Fruit fly (Drosophila melanogaster) whole organism, prepupa: ENCODE results near the gene CG43391.

ENCODE experiments used
- CG10669 ChIP-seq: fragments of 200-800 bp; sonication (Bioruptor generic); optimal IDR thresholded peaks from 3 replicates; lab custom pipeline; 2018; ENCODE audit warnings: missing biosample characterization, mild to moderate bottlenecking, missing genetic modification characterization, moderate library complexity
- CG11902 ChIP-seq: fragments of 200-800 bp; sonication (Bioruptor generic); optimal IDR thresholded peaks from 3 replicates; lab custom pipeline; 2016; ENCODE audit warnings: missing biosample characterization, missing genetic modification characterization
- CG15336 ChIP-seq: fragments of 200-800 bp; sonication (Bioruptor generic); IDR thresholded peaks from 2 replicates; pipeline ENCODE4 v1.3.6; 2022; ENCODE audit warnings: missing biosample characterization, missing genetic modification characterization
- CG16779 ChIP-seq: fragments of 200-800 bp; sonication (Bioruptor generic); optimal IDR thresholded peaks from 3 replicates; lab custom pipeline; 2017; ENCODE audit warnings: missing biosample characterization, mild to moderate bottlenecking, missing genetic modification characterization
- CG3032 ChIP-seq: fragments of 200-800 bp; optimal IDR thresholded peaks from 2 replicates; lab custom pipeline; 2019; ENCODE audit warnings: missing biosample characterization, mild to moderate bottlenecking, missing genetic modification characterization, moderate library complexity
- CG32006 ChIP-seq: fragments of 200-800 bp; sonication (Bioruptor generic); optimal IDR thresholded peaks from 3 replicates; lab custom pipeline; 2017; ENCODE audit warnings: missing biosample characterization, mild to moderate bottlenecking, missing genetic modification characterization
- CG34406 ChIP-seq: fragments of 200-800 bp; sonication (Bioruptor generic); optimal IDR thresholded peaks from 3 replicates; lab custom pipeline; 2016; ENCODE audit warnings: missing biosample characterization, missing genetic modification characterization
- CG4318 ChIP-seq: fragments of 200-800 bp; sonication (Bioruptor generic); optimal IDR thresholded peaks from 3 replicates; lab custom pipeline; 2017; ENCODE audit warnings: missing biosample characterization, mild to moderate bottlenecking, missing genetic modification characterization
- CG6276 ChIP-seq: fragments of 200-800 bp; sonication (Bioruptor generic); optimal IDR thresholded peaks from 2 replicates; lab custom pipeline; 2017; ENCODE audit warnings: missing biosample characterization, mild to moderate bottlenecking, missing genetic modification characterization
- CG6792 ChIP-seq: fragments of 200-800 bp; sonication (Bioruptor generic); optimal IDR thresholded peaks from 3 replicates; lab custom pipeline; 2016; ENCODE audit warnings: missing biosample characterization, missing genetic modification characterization
- CG6808 ChIP-seq: fragments of 200-800 bp; sonication (Bioruptor generic); optimal IDR thresholded peaks from 3 replicates; lab custom pipeline; 2017; ENCODE audit warnings: missing biosample characterization, missing genetic modification characterization, mild to moderate bottlenecking, moderate library complexity, missing genetic modification reagents
- CG6854 ChIP-seq: fragments of 200-800 bp; sonication (Bioruptor generic); optimal IDR thresholded peaks from 2 replicates; lab custom pipeline; 2017; ENCODE audit warnings: missing biosample characterization, mild to moderate bottlenecking, missing genetic modification characterization
- CG7368 ChIP-seq: fragments of 200-800 bp; sonication (Bioruptor generic); optimal IDR thresholded peaks from 3 replicates; lab custom pipeline; 2016; ENCODE audit warnings: missing biosample characterization, missing genetic modification characterization
- CG8119 ChIP-seq: fragments of 200-800 bp; sonication (Bioruptor generic); IDR thresholded peaks from 3 replicates; pipeline ENCODE4 v1.3.6; 2022; ENCODE audit warnings: missing biosample characterization, missing genetic modification characterization
- CG8319 ChIP-seq: fragments of 200-800 bp; sonication (Bioruptor generic); optimal IDR thresholded peaks from 3 replicates; lab custom pipeline; 2016; ENCODE audit warnings: missing biosample characterization, missing genetic modification characterization
- CG8632 ChIP-seq: fragments of 200-800 bp; sonication (Bioruptor generic); optimal IDR thresholded peaks from 3 replicates; lab custom pipeline; 2016; ENCODE audit warnings: missing biosample characterization, missing genetic modification characterization
- Eip75B ChIP-seq: fragments of 200-800 bp; sonication (Bioruptor generic); optimal IDR thresholded peaks from 3 replicates; lab custom pipeline; 2016; ENCODE audit warnings: missing biosample characterization, missing genetic modification characterization
- Eip78C ChIP-seq: fragments of 200-800 bp; sonication (Bioruptor generic); peaks from one replicate; lab custom pipeline; 2016; ENCODE audit warnings: missing biosample characterization, missing genetic modification characterization
- Eip93F ChIP-seq: fragments of 200-800 bp; sonication (Bioruptor generic); optimal IDR thresholded peaks from 2 replicates; lab custom pipeline; 2016; ENCODE audit warnings: missing biosample characterization, mild to moderate bottlenecking, missing genetic modification characterization
- Ets96B ChIP-seq: fragments of 200-800 bp; optimal IDR thresholded peaks from 2 replicates; lab custom pipeline; 2019; ENCODE audit warnings: missing biosample characterization, mild to moderate bottlenecking, missing genetic modification characterization, moderate library complexity
- Gug ChIP-seq: fragments of 200-800 bp; sonication (Bioruptor generic); IDR thresholded peaks from 2 replicates; pipeline ENCODE4 v1.3.6; 2022; ENCODE audit warnings: missing biosample characterization, missing genetic modification characterization
- Hr38 ChIP-seq: sonication (Bioruptor generic); optimal IDR thresholded peaks from 2 replicates; lab custom pipeline; 2016; ENCODE audit warnings: missing biosample characterization, missing genetic modification characterization
- Hr39 ChIP-seq: fragments of 200-800 bp; sonication (Bioruptor generic); optimal IDR thresholded peaks from 2 replicates; lab custom pipeline; 2016; ENCODE audit warnings: missing biosample characterization, missing genetic modification characterization
- Hr4 ChIP-seq: fragments of 200-800 bp; sonication (Bioruptor generic); optimal IDR thresholded peaks from 3 replicates; lab custom pipeline; 2016; ENCODE audit warnings: missing biosample characterization, missing genetic modification characterization
- Lpt ChIP-seq: fragments of 200-800 bp; sonication (Bioruptor generic); optimal IDR thresholded peaks from 3 replicates; lab custom pipeline; 2016; ENCODE audit warnings: missing biosample characterization, missing genetic modification characterization
- Met ChIP-seq: fragments of 200-800 bp; sonication (Bioruptor generic); optimal IDR thresholded peaks from 3 replicates; lab custom pipeline; 2016; ENCODE audit warnings: missing biosample characterization, missing genetic modification characterization
- Smox ChIP-seq: fragments of 200-800 bp; sonication (Bioruptor generic); optimal IDR thresholded peaks from 3 replicates; lab custom pipeline; 2016; ENCODE audit warnings: missing biosample characterization, missing genetic modification characterization
- Sox15 ChIP-seq: fragments of 200-800 bp; sonication (Bioruptor generic); optimal IDR thresholded peaks from 3 replicates; lab custom pipeline; 2016; ENCODE audit warnings: missing biosample characterization, missing genetic modification characterization
- achi ChIP-seq: fragments of 200-800 bp; sonication (Bioruptor generic); optimal IDR thresholded peaks from 3 replicates; lab custom pipeline; 2016; ENCODE audit warnings: missing biosample characterization, missing genetic modification characterization
- acj6 ChIP-seq: fragments of 200-800 bp; sonication (Bioruptor generic); optimal IDR thresholded peaks from 3 replicates; lab custom pipeline; 2016; ENCODE audit warnings: missing biosample characterization, missing genetic modification characterization
- dac ChIP-seq: fragments of 200-800 bp; sonication (Bioruptor generic); optimal IDR thresholded peaks from 2 replicates; lab custom pipeline; 2017; ENCODE audit warnings: missing biosample characterization, mild to moderate bottlenecking, missing genetic modification characterization
- dsx ChIP-seq: fragments of 200-800 bp; optimal IDR thresholded peaks from 3 replicates; lab custom pipeline; 2019; ENCODE audit warnings: missing biosample characterization, mild to moderate bottlenecking, missing genetic modification characterization, moderate library complexity; ENCODE audit not compliant: poor library complexity, severe bottlenecking
- eg ChIP-seq: fragments of 200-800 bp; sonication (Bioruptor generic); IDR thresholded peaks from 3 replicates; pipeline ENCODE4 v1.3.6; 2022; ENCODE audit warnings: missing biosample characterization, missing genetic modification characterization
- esn ChIP-seq: fragments of 200-800 bp; sonication (Bioruptor generic); optimal IDR thresholded peaks from 2 replicates; lab custom pipeline; 2016; ENCODE audit warnings: missing biosample characterization, mild to moderate bottlenecking, missing genetic modification characterization, moderate library complexity
- fd85E ChIP-seq: fragments of 200-800 bp; sonication (Bioruptor generic); optimal IDR thresholded peaks from 3 replicates; lab custom pipeline; 2016; ENCODE audit warnings: missing biosample characterization, missing genetic modification characterization
- fkh ChIP-seq: fragments of 200-800 bp; sonication (Bioruptor generic); optimal IDR thresholded peaks from 3 replicates; lab custom pipeline; 2017; ENCODE audit warnings: missing biosample characterization, mild to moderate bottlenecking, missing genetic modification characterization, moderate library complexity
- lz ChIP-seq: fragments of 200-800 bp; sonication (Bioruptor generic); optimal IDR thresholded peaks from 3 replicates; lab custom pipeline; 2016; ENCODE audit warnings: missing biosample characterization, missing genetic modification characterization
- pdm3 ChIP-seq: fragments of 200-800 bp; sonication (Bioruptor generic); optimal IDR thresholded peaks from 3 replicates; lab custom pipeline; 2016; ENCODE audit warnings: missing biosample characterization, missing genetic modification characterization
- salr ChIP-seq, 2 experiments: fragments of 200-800 bp; sonication (Bioruptor generic); optimal IDR thresholded peaks; 3 replicates each; lab custom pipeline; 2016 to 2018; ENCODE audit warnings: missing biosample characterization in 2 of 2, missing genetic modification characterization in 2 of 2, mild to moderate bottlenecking in 1 of 2
- spab ChIP-seq: fragments of 200-800 bp; sonication (Bioruptor generic); optimal IDR thresholded peaks from 2 replicates; lab custom pipeline; 2017; ENCODE audit warnings: missing biosample characterization, mild to moderate bottlenecking, missing genetic modification characterization, missing genetic modification reagents
- ss ChIP-seq, 2 experiments: fragments of 200-800 bp; sonication (Bioruptor generic); optimal IDR thresholded peaks; 2 replicates in 1 of 2; 3 replicates in 1 of 2; lab custom pipeline; 2017 to 2018; ENCODE audit warnings: mild to moderate bottlenecking in 2 of 2, missing biosample characterization in 2 of 2, missing genetic modification characterization in 2 of 2, moderate library complexity in 1 of 2
- svp ChIP-seq: fragments of 200-800 bp; sonication (Bioruptor generic); peaks from one replicate; lab custom pipeline; 2016; ENCODE audit warnings: missing biosample characterization, missing genetic modification characterization
- topi ChIP-seq: fragments of 200-800 bp; sonication (Bioruptor generic); optimal IDR thresholded peaks from 3 replicates; lab custom pipeline; 2016; ENCODE audit warnings: missing biosample characterization, missing genetic modification characterization

Gene CG43391

dm6 chr3L:11554338-11554737, 26.5 kb downstream of the CG43391 start (continued):
- TF ChIP-seq salr (GFP tag; optimal IDR thresholded peaks at IDR 0.05; lab: Kevin White, UChicago) (peak; percentile 13 to 57), CG6276 (GFP tag; lab: Kevin White, UChicago) (peak; percentile 54), CG8119 (GFP tag; lab: Robert Waterston, UW) (peak; percentile 64; the same call in 2 of the 3 replicates), spab (peak; percentile 49), svp (GFP tag; lab: Kevin White, UChicago) (peak; percentile 82), Eip75B (GFP tag; lab: Kevin White, UChicago) (peak; percentile 71), Hr39 (GFP tag; lab: Kevin White, UChicago) (peak; percentile 65), achi (GFP tag; lab: Kevin White, UChicago) (peak; percentile 61), CG34406 (GFP tag; lab: Kevin White, UChicago) (peak; percentile 25), CG7368 (GFP tag; lab: Kevin White, UChicago) (peak; percentile 29), Eip78C (peak; percentile 89), CG6808 (GFP tag; lab: Kevin White, UChicago) (peak; percentile 45), Eip93F (no peak), Ets96B (tag; lab: Kevin White, UChicago) (peak; percentile 70), CG16779 (tag; lab: Kevin White, UChicago) (no peak), Met (GFP tag; lab: Kevin White, UChicago) (peak; percentile 69), CG8319 (GFP tag; lab: Kevin White, UChicago) (peak; percentile 7), topi (GFP tag; lab: Kevin White, UChicago) (peak; percentile 69), CG8632 (GFP tag; lab: Kevin White, UChicago) (peak; percentile 42), dac (peak; percentile 21), eg (GFP tag; lab: Robert Waterston, UW) (peak; percentile 85), Hr38 (GFP tag; lab: Kevin White, UChicago) (no peak), CG32006 (GFP tag; lab: Kevin White, UChicago) (peak; percentile 76), CG6792 (GFP tag; lab: Kevin White, UChicago) (peak; percentile 42), lz (GFP tag; lab: Kevin White, UChicago) (peak; percentile 57), acj6 (GFP tag; lab: Kevin White, UChicago) (peak; percentile 68), fkh (GFP tag; lab: Kevin White, UChicago) (peak; percentile 54), CG10669 (peak; percentile 78), Smox (GFP tag; lab: Kevin White, UChicago) (peak; percentile 66), CG11902 (GFP tag; lab: Kevin White, UChicago) (peak; percentile 1), ss (GFP tag; optimal IDR thresholded peaks at IDR 0.05; lab: Kevin White, UChicago) (peak; percentile 72 to 73), CG15336 (GFP tag; lab: Robert Waterston, UW) (peak; percentile 77)

- TF ChIP-seq CG6808 (GFP tag; lab: Kevin White, UChicago) (no peak), dsx (GFP tag; lab: Kevin White, UChicago) (no peak), esn (no peak), CG4318 (GFP tag; lab: Kevin White, UChicago) (no peak), CG34406 (GFP tag; lab: Kevin White, UChicago) (no peak)
Observed at dm6 chr3L:11553672-11554068, 27.1 kb downstream of the CG43391 start.

dm6 chr3L:11552996-11553671, 27.7 kb downstream of the CG43391 start:
- TF ChIP-seq achi (GFP tag; lab: Kevin White, UChicago) (peak; percentile 26), CG3032 (peak; percentile 27), CG6276 (GFP tag; lab: Kevin White, UChicago) (peak; percentile 77), fd85E (GFP tag; lab: Kevin White, UChicago) (peak; percentile 65), Lpt (peak; percentile 82), ss (GFP tag; optimal IDR thresholded peaks at IDR 0.05; lab: Kevin White, UChicago) (peak; percentile 87 to 96), svp (GFP tag; lab: Kevin White, UChicago) (peak; percentile 81), CG4318 (GFP tag; lab: Kevin White, UChicago) (no peak), Sox15 (no peak), Smox (GFP tag; lab: Kevin White, UChicago) (no peak), spab (peak; percentile 39), Ets96B (tag; lab: Kevin White, UChicago) (peak; percentile 55), topi (GFP tag; lab: Kevin White, UChicago) (peak; percentile 23), Hr4 (GFP tag; lab: Kevin White, UChicago) (no peak), pdm3 (GFP tag; lab: Kevin White, UChicago) (peak; percentile 15), eg (GFP tag; lab: Robert Waterston, UW) (peak; percentile 66; the same call in 2 of the 3 replicates), Hr39 (GFP tag; lab: Kevin White, UChicago) (no peak), CG15336 (GFP tag; lab: Robert Waterston, UW) (peak; percentile 59), Eip78C (peak; percentile 90), CG16779 (tag; lab: Kevin White, UChicago) (peak; percentile 85), CG8119 (GFP tag; lab: Robert Waterston, UW) (peak; percentile 57), CG6854 (peak; percentile 72), CG10669 (peak; percentile 43), Eip93F (no peak), Gug (0 out of 2 replicates have a peak, but pooled peaks have one; percentile 26), CG8632 (GFP tag; lab: Kevin White, UChicago) (peak; percentile 20)
